Worm (Caenorhabditis elegans): ENCODE measurements around the gene srh-55.

- TF ChIP-seq ama-1 (optimal IDR thresholded peaks at IDR 0.05) = no peak
- TF ChIP-seq unc-86 (tag; optimal IDR thresholded peaks at IDR 0.05) = no peak
- no peak for TF ChIP-seq lin-11 (tag; optimal IDR thresholded peaks at IDR 0.05)
- no peak for TF ChIP-seq eyg-1 (tag; optimal IDR thresholded peaks at IDR 0.05)
- TF ChIP-seq fax-1 (tag; optimal IDR thresholded peaks at IDR 0.05) = no peak
- TF ChIP-seq lim-6 (tag; optimal IDR thresholded peaks at IDR 0.05) = no peak
- TF ChIP-seq C08G9.2 (tag; optimal IDR thresholded peaks at IDR 0.05) = no peak
- TF ChIP-seq ets-4 (tag; optimal IDR thresholded peaks at IDR 0.05) = no peak
- no peak for TF ChIP-seq ceh-45 (GFP tag; IDR thresholded peaks at IDR 0.05)
- TF ChIP-seq C38D4.7 (GFP tag; optimal IDR thresholded peaks at IDR 0.05) = no peak
- TF ChIP-seq hlh-13 (GFP tag; optimal IDR thresholded peaks at IDR 0.05) = no peak
- TF ChIP-seq che-1 (tag; optimal IDR thresholded peaks at IDR 0.05) = no peak
- TF ChIP-seq hlh-30 (tag; optimal IDR thresholded peaks at IDR 0.05; ENCODE audit: insufficient read depth) = no peak
Observed at ce11 chrV:15119517-15119916, 33.9 kb upstream of the srh-55 start, which contains the start of gene flor-1.
